Fruit fly (Drosophila melanogaster) whole organism, pupa: ENCODE measurements around the gene CG14785.

ENCODE experiments used
- CG10348 ChIP-seq: fragments of 200-800 bp; sonication (Bioruptor generic); IDR thresholded peaks from 2 replicates; pipeline ENCODE4 v1.3.6; 2022; ENCODE audit warnings: missing biosample characterization, missing genetic modification characterization
- CG12605 ChIP-seq: fragments of 200-800 bp; sonication (Bioruptor generic); IDR thresholded peaks from 2 replicates; pipeline ENCODE4 v1.3.6; 2022; ENCODE audit warnings: missing biosample characterization, missing genetic modification characterization
- CG13204 ChIP-seq: fragments of 200-800 bp; sonication (Bioruptor generic); optimal IDR thresholded peaks from 2 replicates; lab custom pipeline; 2018; ENCODE audit warnings: missing biosample characterization, mild to moderate bottlenecking, missing genetic modification characterization, moderate library complexity
- CG14655 ChIP-seq: fragments of 200-800 bp; sonication (Bioruptor generic); optimal IDR thresholded peaks from 3 replicates; lab custom pipeline; 2017; ENCODE audit warnings: mild to moderate bottlenecking, missing biosample characterization, missing genetic modification reagents, missing genetic modification characterization
- CG15710 ChIP-seq: fragments of 200-800 bp; sonication (Bioruptor generic); optimal IDR thresholded peaks from 2 replicates; lab custom pipeline; 2018; ENCODE audit warnings: missing biosample characterization, mild to moderate bottlenecking, missing genetic modification characterization, moderate library complexity
- CG32121 ChIP-seq: fragments of 200-800 bp; sonication (Bioruptor generic); IDR thresholded peaks from 2 replicates; pipeline ENCODE4 v1.3.6; 2022; ENCODE audit warnings: missing biosample characterization, missing genetic modification characterization
- CG34367 ChIP-seq: fragments of 200-800 bp; sonication (Bioruptor generic); optimal IDR thresholded peaks from 2 replicates; lab custom pipeline; 2018; ENCODE audit warnings: missing biosample characterization, mild to moderate bottlenecking, missing genetic modification characterization
- CG4496 ChIP-seq: fragments of 200-800 bp; sonication (Bioruptor generic); IDR thresholded peaks from 3 replicates; pipeline ENCODE4 v1.3.6; 2022; ENCODE audit warnings: missing biosample characterization, missing genetic modification characterization
- CG8159 ChIP-seq: fragments of 200-800 bp; sonication (Bioruptor generic); optimal IDR thresholded peaks from 3 replicates; lab custom pipeline; 2018; ENCODE audit warnings: missing biosample characterization, mild to moderate bottlenecking, missing genetic modification characterization, moderate library complexity
- CG8301 ChIP-seq: fragments of 200-800 bp; sonication (Bioruptor generic); optimal IDR thresholded peaks from 2 replicates; lab custom pipeline; 2018; ENCODE audit warnings: missing biosample characterization, mild to moderate bottlenecking, missing genetic modification characterization
- CG9948 ChIP-seq: fragments of 200-800 bp; sonication (Bioruptor generic); optimal IDR thresholded peaks from 2 replicates; lab custom pipeline; 2018; ENCODE audit warnings: missing biosample characterization, mild to moderate bottlenecking, missing genetic modification characterization, moderate library complexity
- D1 ChIP-seq: fragments of 200-800 bp; sonication (Bioruptor generic); optimal IDR thresholded peaks from 2 replicates; lab custom pipeline; 2018; ENCODE audit warnings: missing biosample characterization, mild to moderate bottlenecking, missing genetic modification characterization, moderate library complexity
- EcR ChIP-seq: fragments of 200-800 bp; sonication (Bioruptor generic); optimal IDR thresholded peaks from 3 replicates; lab custom pipeline; 2019; ENCODE audit warnings: missing biosample characterization, missing genetic modification characterization, mild to moderate bottlenecking, moderate library complexity, missing genetic modification reagents
- Ets98B ChIP-seq: fragments of 200-800 bp; sonication (Bioruptor generic); IDR thresholded peaks from 2 replicates; pipeline ENCODE4 v1.3.6; 2022; ENCODE audit warnings: missing biosample characterization, missing genetic modification characterization
- Pif1A ChIP-seq: fragments of 200-800 bp; sonication (Bioruptor generic); optimal IDR thresholded peaks from 3 replicates; lab custom pipeline; 2016; ENCODE audit warnings: missing biosample characterization, missing genetic modification characterization
- Snoo ChIP-seq: fragments of 200-800 bp; sonication (Bioruptor generic); optimal IDR thresholded peaks from 3 replicates; lab custom pipeline; 2017; ENCODE audit warnings: missing biosample characterization, mild to moderate bottlenecking, missing genetic modification characterization, inconsistent platforms
- fd96Ca ChIP-seq: fragments of 200-800 bp; sonication (Bioruptor generic); IDR thresholded peaks from 3 replicates; pipeline ENCODE4 v1.3.6; 2022; ENCODE audit warnings: missing biosample characterization, missing genetic modification characterization
- gl ChIP-seq: fragments of 200-800 bp; sonication (Bioruptor generic); optimal IDR thresholded peaks from 2 replicates; lab custom pipeline; 2018; ENCODE audit warnings: missing biosample characterization, mild to moderate bottlenecking, missing genetic modification characterization
- rn ChIP-seq: fragments of 200-800 bp; sonication (Bioruptor generic); IDR thresholded peaks from 2 replicates; pipeline ENCODE4 v1.3.6; 2022; ENCODE audit warnings: missing biosample characterization, missing genetic modification characterization

Gene CG14785

DNA sequence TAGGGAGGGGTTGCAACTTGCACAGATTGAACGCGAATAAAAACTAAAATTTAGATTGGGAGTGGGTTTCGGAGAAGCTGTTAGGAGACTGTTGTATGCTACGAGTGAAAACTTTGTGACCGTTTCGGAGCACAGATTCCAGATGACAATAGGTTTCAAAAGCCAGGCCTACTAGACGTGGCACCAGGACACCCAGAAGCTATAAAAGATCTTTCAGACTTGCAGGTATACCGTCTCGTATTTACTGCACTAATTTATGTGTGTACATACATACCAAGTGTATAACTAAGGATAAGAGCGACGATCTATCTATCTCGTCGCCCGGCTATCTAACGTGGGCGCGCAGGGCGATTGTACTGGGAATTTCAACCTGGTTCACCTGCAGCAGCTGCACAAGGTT lies at the start of gene CG14785:
Gene CG14785, minus strand, starts transcription at position 101 of the 400 bp plus-strand sequence.
- TF ChIP-seq CG10348: no peak

DNA sequence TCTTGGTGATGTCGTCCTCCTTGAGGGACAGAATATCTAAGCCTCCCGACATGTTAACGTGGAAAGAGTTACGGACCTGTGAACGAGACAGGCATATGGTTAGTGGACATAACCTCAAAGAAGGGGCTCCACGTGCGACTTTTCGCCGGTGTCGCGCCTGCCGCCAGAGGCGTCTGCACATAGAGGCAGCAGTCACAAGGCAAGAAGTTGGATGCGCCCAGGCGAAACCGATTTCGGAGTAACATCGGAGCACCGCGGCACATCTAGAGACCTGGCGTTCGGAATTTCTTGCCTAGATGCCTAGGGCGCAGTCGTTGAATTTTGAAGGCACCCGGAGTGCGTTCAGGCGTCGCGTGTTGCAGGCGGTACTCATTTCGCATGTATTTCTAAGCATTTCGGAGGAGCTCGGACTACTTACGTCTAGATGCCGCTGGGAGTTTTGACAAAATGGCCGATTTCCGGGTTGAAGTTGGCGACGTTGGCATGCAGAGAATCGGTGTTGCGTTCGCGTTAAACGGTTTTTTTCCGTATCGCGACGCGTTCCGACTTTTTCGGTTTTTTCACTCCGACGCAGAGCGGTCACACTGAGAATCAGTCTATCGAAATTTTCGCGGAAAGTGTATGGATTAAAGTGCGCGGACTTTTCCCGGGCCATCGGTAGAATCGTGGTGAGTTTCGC lies 26.1 kb upstream of the CG14785 start, which contains the start of the genes sta and inc:
Gene sta, minus strand, starts transcription at position 574 of the 679 bp plus-strand sequence.
Gene inc, plus strand, starts transcription at position 640 of the 679 bp plus-strand sequence.
- TF ChIP-seq rn (no peak), CG9948 (tag; lab: Kevin White, UChicago) (peak; percentile 21), D1 (tag; lab: Kevin White, UChicago) (no peak), CG13204 (GFP tag; lab: Kevin White, UChicago) (peak; percentile 41), fd96Ca (GFP tag; lab: Robert Waterston, UW) (peak; percentile 51; the same call in 1 of the 3 replicates), CG4496 (GFP tag; lab: Robert Waterston, UW) (peak; percentile 69), CG32121 (GFP tag; lab: Robert Waterston, UW) (no peak), CG15710 (tag; lab: Kevin White, UChicago) (peak; percentile 38), CG10348 (no peak), Pif1A (GFP tag; lab: Kevin White, UChicago) (peak; percentile 30), gl (peak; percentile 41), CG12605 (GFP tag; lab: Robert Waterston, UW) (peak; percentile 46), CG8159 (tag; lab: Kevin White, UChicago) (peak; percentile 43), CG8301 (tag; lab: Kevin White, UChicago) (peak; percentile 16), CG34367 (tag; lab: Kevin White, UChicago) (peak; percentile 44), Snoo (tag; lab: Kevin White, UChicago) (peak; percentile 77), Ets98B (GFP tag; lab: Robert Waterston, UW) (peak; percentile 40; the same call in 1 of the 2 replicates), EcR (no peak)

DNA sequence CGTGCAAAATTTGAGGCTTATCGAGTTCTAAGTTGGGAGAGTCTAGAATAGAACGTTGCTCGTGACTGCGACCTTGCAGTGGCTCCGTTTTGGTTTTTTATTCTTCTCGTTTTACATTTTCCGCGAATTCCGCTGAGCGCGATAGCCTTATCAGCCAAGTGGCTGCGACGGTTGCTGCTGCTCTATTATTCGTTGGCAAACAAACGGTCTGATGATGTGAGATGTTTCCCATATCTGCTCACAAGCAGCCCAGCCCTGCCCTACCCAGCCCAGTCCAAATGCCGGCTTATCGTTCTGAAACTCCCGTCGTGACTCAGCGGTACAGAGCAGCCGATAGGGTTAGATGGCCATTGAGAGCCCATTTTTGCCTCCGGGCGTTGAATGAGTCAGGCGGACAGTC lies 23.6 kb upstream of the CG14785 start:
- TF ChIP-seq CG4496 (GFP tag; lab: Robert Waterston, UW): no peak
- no peak for TF ChIP-seq EcR
- TF ChIP-seq fd96Ca (GFP tag; lab: Robert Waterston, UW): no peak
- no peak for TF ChIP-seq rn
- TF ChIP-seq Ets98B (GFP tag; lab: Robert Waterston, UW): no peak
- TF ChIP-seq gl: no peak
- no peak for TF ChIP-seq Pif1A (GFP tag; lab: Kevin White, UChicago)

DNA sequence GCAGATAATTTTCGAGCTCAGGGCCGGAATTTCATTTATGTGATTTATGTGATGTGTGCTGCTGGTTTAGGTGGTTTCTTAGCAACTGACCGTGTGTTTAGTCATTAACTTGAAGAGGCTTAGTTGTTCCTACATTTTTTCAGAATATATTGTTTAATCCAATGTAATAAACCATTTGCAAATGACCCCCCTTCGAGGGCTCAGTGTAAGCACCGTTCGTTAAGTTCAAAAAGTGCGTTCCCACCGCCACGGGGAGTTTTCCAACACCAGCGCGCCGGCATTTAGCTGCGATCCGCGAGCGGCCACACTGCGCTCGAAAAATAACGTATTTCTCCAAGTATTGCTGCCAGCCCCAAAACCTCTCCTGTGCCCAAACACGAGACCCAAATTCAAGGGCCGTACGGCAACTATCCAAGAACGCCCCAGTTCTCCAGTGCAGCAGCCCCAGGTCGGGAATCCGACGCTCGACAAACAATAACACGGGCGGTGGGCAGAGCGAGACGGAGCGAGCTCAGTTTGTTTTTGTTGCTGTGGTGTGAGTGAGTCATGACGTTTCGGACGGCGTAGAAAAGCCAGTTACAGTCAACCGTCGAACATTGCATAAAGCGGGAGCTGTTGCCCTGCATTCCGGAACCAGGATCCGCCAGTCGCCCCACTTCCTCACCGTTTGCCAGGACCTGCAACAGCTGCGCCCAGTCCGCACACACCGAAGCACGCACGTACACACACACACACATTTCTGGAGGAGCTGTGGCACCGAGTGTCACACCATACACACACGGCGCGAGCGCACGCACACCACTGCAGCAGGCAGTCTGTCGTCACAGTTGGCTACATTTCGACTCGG lies 21.6 kb upstream of the CG14785 start, which contains the start of gene rush:
Gene rush, plus strand, starts transcription at position 277 of the 847 bp plus-strand sequence.
- TF ChIP-seq fd96Ca (GFP tag; lab: Robert Waterston, UW) (peak; percentile 28; the same call in 1 of the 3 replicates), CG8159 (tag; lab: Kevin White, UChicago) (peak; percentile 16), CG15710 (tag; lab: Kevin White, UChicago) (no peak), CG8301 (tag; lab: Kevin White, UChicago) (no peak), EcR (no peak), CG4496 (GFP tag; lab: Robert Waterston, UW) (peak; percentile 60)

dm6 chrX:1476848-1477247 lies 20.0 kb upstream of the CG14785 start, which contains the start of the genes Rab27 and mei-38:
Gene Rab27 (minus strand): TSS chrX:1476974.
Gene mei-38 (plus strand): TSS chrX:1477063.
- no peak for TF ChIP-seq CG12605 (GFP tag; lab: Robert Waterston, UW)
- TF ChIP-seq fd96Ca (GFP tag; lab: Robert Waterston, UW): no peak
- TF ChIP-seq rn: no peak
- no peak for TF ChIP-seq CG8159 (tag; lab: Kevin White, UChicago)
- no peak for TF ChIP-seq CG32121 (GFP tag; lab: Robert Waterston, UW)
- no peak for TF ChIP-seq CG34367 (tag; lab: Kevin White, UChicago)
- 0 out of 3 replicates have a peak, but pooled peaks have one; percentile 37 for TF ChIP-seq CG4496 (GFP tag; lab: Robert Waterston, UW)
- TF ChIP-seq CG14655 (GFP tag; lab: Kevin White, UChicago): no peak
- peak; percentile 21 for TF ChIP-seq Ets98B (GFP tag; lab: Robert Waterston, UW)
- TF ChIP-seq EcR: no peak

DNA sequence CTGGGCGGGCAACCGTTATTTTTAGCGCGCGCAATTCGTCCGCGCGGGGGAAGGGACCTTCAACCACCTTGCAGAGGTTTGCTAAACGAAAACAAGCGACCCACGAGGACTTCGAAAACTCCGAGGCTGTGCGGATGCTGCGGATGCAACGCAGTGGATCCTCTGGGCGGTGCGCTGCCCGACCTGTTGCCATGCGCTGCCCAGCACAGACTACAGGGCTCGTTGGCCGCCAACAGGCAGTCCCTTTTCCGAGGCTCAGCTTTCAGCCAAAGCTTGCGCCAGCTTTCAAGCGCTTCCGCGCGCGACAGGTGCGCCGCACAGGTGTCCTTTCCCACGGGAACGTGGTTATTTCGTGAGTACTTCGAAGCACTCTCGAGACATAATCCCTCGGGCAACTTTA lies 19.6 kb upstream of the CG14785 start:
- TF ChIP-seq D1 (tag; lab: Kevin White, UChicago): no peak
- TF ChIP-seq fd96Ca (GFP tag; lab: Robert Waterston, UW): no peak
- peak; percentile 56; the same call in 1 of the 2 replicates for TF ChIP-seq CG12605 (GFP tag; lab: Robert Waterston, UW)
- TF ChIP-seq CG15710 (tag; lab: Kevin White, UChicago): no peak
- TF ChIP-seq CG13204 (GFP tag; lab: Kevin White, UChicago): no peak
- TF ChIP-seq CG32121 (GFP tag; lab: Robert Waterston, UW): no peak
- no peak for TF ChIP-seq Snoo (tag; lab: Kevin White, UChicago)
- no peak for TF ChIP-seq CG34367 (tag; lab: Kevin White, UChicago)
- TF ChIP-seq, all 21 proteins: peak for 1
